Fruit fly (Drosophila melanogaster) whole organism, embryonic: Measurements from ENCODE around the gene Targ2.

ENCODE experiments used
- Adf1 ChIP-seq: fragments of 200-800 bp; sonication (Bioruptor generic); IDR thresholded peaks from 2 replicates; pipeline ENCODE4 v1.3.6; 2022; ENCODE audit warnings: missing biosample characterization, missing genetic modification characterization
- CG10147 ChIP-seq: fragments of 200-800 bp; sonication (Bioruptor generic); optimal IDR thresholded peaks from 2 replicates; lab custom pipeline; 2019; ENCODE audit warnings: missing biosample characterization, mild to moderate bottlenecking, missing genetic modification characterization, moderate library complexity
- CG10321 ChIP-seq: fragments of 200-800 bp; sonication (Bioruptor generic); IDR thresholded peaks from 2 replicates; pipeline ENCODE4 v1.3.6; 2022; ENCODE audit warnings: missing biosample characterization, missing genetic modification characterization
- CG10431 ChIP-seq: fragments of 200-800 bp; sonication (Bioruptor generic); optimal IDR thresholded peaks from 3 replicates; lab custom pipeline; 2018; ENCODE audit warnings: missing biosample characterization, mild to moderate bottlenecking, missing genetic modification characterization
- CG10979 ChIP-seq: fragments of 200-800 bp; sonication (Bioruptor generic); optimal IDR thresholded peaks from 2 replicates; lab custom pipeline; 2018; ENCODE audit warnings: missing biosample characterization, mild to moderate bottlenecking, missing genetic modification characterization, moderate library complexity
- CG11398 ChIP-seq: fragments of 200-800 bp; sonication (Bioruptor generic); optimal IDR thresholded peaks from 2 replicates; lab custom pipeline; 2016; ENCODE audit warnings: missing biosample characterization, missing genetic modification characterization
- CG1529 ChIP-seq: fragments of 200-800 bp; sonication (Bioruptor generic); optimal IDR thresholded peaks from 3 replicates; lab custom pipeline; 2018; ENCODE audit warnings: missing biosample characterization, missing genetic modification characterization
- CG1603 ChIP-seq: fragments of 200-800 bp; sonication (Bioruptor generic); optimal IDR thresholded peaks from 2 replicates; lab custom pipeline; 2019; ENCODE audit warnings: missing biosample characterization, mild to moderate bottlenecking, missing genetic modification characterization, moderate library complexity
- CG1647 ChIP-seq: fragments of 200-800 bp; sonication (Bioruptor generic); optimal IDR thresholded peaks from 3 replicates; lab custom pipeline; 2016; ENCODE audit warnings: missing biosample characterization, missing genetic modification characterization
- CG17385 ChIP-seq: fragments of 200-800 bp; sonication (Bioruptor generic); optimal IDR thresholded peaks from 3 replicates; lab custom pipeline; 2018; ENCODE audit warnings: missing biosample characterization, mild to moderate bottlenecking, missing genetic modification characterization
- CG17802 ChIP-seq: fragments of 200-800 bp; sonication (Bioruptor generic); optimal IDR thresholded peaks from 2 replicates; lab custom pipeline; 2018; ENCODE audit warnings: missing biosample characterization, mild to moderate bottlenecking, missing genetic modification characterization, moderate library complexity
- CG2129 ChIP-seq: fragments of 200-800 bp; sonication (Bioruptor generic); IDR thresholded peaks from 2 replicates; pipeline ENCODE4 v1.3.6; 2022; ENCODE audit warnings: missing biosample characterization, missing genetic modification characterization; ENCODE audit not compliant: partially characterized antibody
- CG2875 ChIP-seq: fragments of 200-800 bp; sonication (Bioruptor generic); optimal IDR thresholded peaks from 2 replicates; lab custom pipeline; 2017; ENCODE audit warnings: missing biosample characterization, mild to moderate bottlenecking, missing genetic modification characterization, missing genetic modification reagents
- CG32767 ChIP-seq: fragments of 200-800 bp; sonication (Bioruptor generic); IDR thresholded peaks from 2 replicates; pipeline ENCODE4 v1.3.6; 2022; ENCODE audit warnings: missing biosample characterization, missing genetic modification characterization
- CG32772 ChIP-seq: fragments of 200-800 bp; sonication (Bioruptor generic); IDR thresholded peaks from 2 replicates; pipeline ENCODE4 v1.3.6; 2022; ENCODE audit warnings: missing biosample characterization, missing genetic modification characterization
- CG33213 ChIP-seq: fragments of 200-800 bp; sonication (Bioruptor generic); optimal IDR thresholded peaks from 3 replicates; lab custom pipeline; 2016; ENCODE audit warnings: missing biosample characterization, missing genetic modification characterization
- CG34422 ChIP-seq: fragments of 200-800 bp; sonication (Bioruptor generic); IDR thresholded peaks from 3 replicates; pipeline ENCODE4 v1.3.6; 2022; ENCODE audit warnings: missing biosample characterization, missing genetic modification characterization
- CG9817 ChIP-seq: fragments of 200-800 bp; sonication (Bioruptor generic); optimal IDR thresholded peaks from 2 replicates; lab custom pipeline; 2018; ENCODE audit warnings: missing biosample characterization, mild to moderate bottlenecking, missing genetic modification characterization, moderate library complexity
- CHES-1-like ChIP-seq: fragments of 200-800 bp; sonication (Bioruptor generic); optimal IDR thresholded peaks from 2 replicates; lab custom pipeline; 2016; ENCODE audit warnings: missing biosample characterization, missing genetic modification characterization
- Lim3 ChIP-seq: fragments of 200-800 bp; sonication (Bioruptor generic); IDR thresholded peaks from 2 replicates; pipeline ENCODE4 v1.3.6; 2022; ENCODE audit warnings: missing biosample characterization, missing genetic modification characterization
- Opbp ChIP-seq: fragments of 200-800 bp; sonication (Bioruptor generic); IDR thresholded peaks from 3 replicates; pipeline ENCODE4 v1.3.6; 2022; ENCODE audit warnings: missing biosample characterization, missing genetic modification characterization; ENCODE audit not compliant: partially characterized antibody
- chinmo ChIP-seq: fragments of 200-800 bp; sonication (Bioruptor generic); IDR thresholded peaks from 4 replicates; pipeline ENCODE4 v1.3.6; 2022; ENCODE audit warnings: missing biosample characterization, missing genetic modification characterization; ENCODE audit not compliant: partially characterized antibody
- chm ChIP-seq: fragments of 200-800 bp; sonication (Bioruptor generic); IDR thresholded peaks from 2 replicates; pipeline ENCODE4 v1.3.6; 2022; ENCODE audit warnings: missing biosample characterization, missing genetic modification characterization
- dati ChIP-seq: fragments of 200-800 bp; sonication (Bioruptor generic); IDR thresholded peaks from 2 replicates; pipeline ENCODE4 v1.3.6; 2022; ENCODE audit warnings: missing biosample characterization, missing genetic modification characterization
- ewg ChIP-seq: fragments of 200-800 bp; sonication (Bioruptor generic); optimal IDR thresholded peaks from 3 replicates; lab custom pipeline; 2017; ENCODE audit warnings: mild to moderate bottlenecking, missing biosample characterization, missing genetic modification reagents, missing genetic modification characterization
- eyg ChIP-seq: fragments of 200-800 bp; sonication (Bioruptor generic); optimal IDR thresholded peaks from 3 replicates; lab custom pipeline; 2016; ENCODE audit warnings: missing biosample characterization, missing genetic modification characterization
- fd64A ChIP-seq: fragments of 200-800 bp; sonication (Bioruptor generic); optimal IDR thresholded peaks from 3 replicates; lab custom pipeline; 2018; ENCODE audit warnings: missing biosample characterization, mild to moderate bottlenecking, missing genetic modification characterization
- gce ChIP-seq: fragments of 200-800 bp; sonication (Bioruptor generic); IDR thresholded peaks from 3 replicates; pipeline ENCODE4 v1.3.6; 2022; ENCODE audit warnings: missing biosample characterization, missing genetic modification characterization
- grau ChIP-seq: fragments of 200-800 bp; optimal IDR thresholded peaks from 3 replicates; lab custom pipeline; 2019; ENCODE audit warnings: missing biosample characterization, mild to moderate bottlenecking, missing genetic modification characterization, moderate library complexity
- ham ChIP-seq: fragments of 200-800 bp; sonication (Bioruptor generic); IDR thresholded peaks from 2 replicates; pipeline ENCODE4 v1.3.6; 2022; ENCODE audit warnings: missing biosample characterization, missing genetic modification characterization
- her ChIP-seq: fragments of 200-800 bp; sonication (Bioruptor generic); optimal IDR thresholded peaks from 2 replicates; lab custom pipeline; 2016; ENCODE audit warnings: missing biosample characterization, missing genetic modification characterization
- hkb ChIP-seq, 2 experiments: fragments of 200-800 bp in 1 of 2; fragments of >200 bp in 1 of 2; sonication (Bioruptor generic) in 1 of 2; IDR thresholded peaks in 1 of 2; optimal IDR thresholded peaks in 1 of 2; 2 replicates each; pipeline versions ENCODE4 v1.3.6 to Lab custom; 2017 to 2022; ENCODE audit warnings: missing biosample characterization in 1 of 2, missing genetic modification characterization in 1 of 2
- knrl ChIP-seq: fragments of 200-800 bp; sonication (Bioruptor generic); IDR thresholded peaks from 3 replicates; pipeline ENCODE4 v1.3.6; 2022; ENCODE audit warnings: missing biosample characterization, missing genetic modification characterization; ENCODE audit not compliant: partially characterized antibody
- nerfin-1 ChIP-seq: fragments of 200-800 bp; sonication (Bioruptor generic); optimal IDR thresholded peaks from 3 replicates; lab custom pipeline; 2019; ENCODE audit warnings: missing biosample characterization, mild to moderate bottlenecking, missing genetic modification characterization, moderate library complexity
- nom ChIP-seq: fragments of 200-800 bp; sonication (Bioruptor generic); optimal IDR thresholded peaks from 2 replicates; lab custom pipeline; 2017; ENCODE audit warnings: missing biosample characterization, missing genetic modification characterization, mild to moderate bottlenecking, moderate library complexity, missing genetic modification reagents
- otp ChIP-seq: fragments of 200-800 bp; sonication (Bioruptor generic); IDR thresholded peaks from 3 replicates; pipeline ENCODE4, ENCODE4 v1.3.6; 2022; ENCODE audit warnings: missing biosample characterization, missing genetic modification characterization
- pan ChIP-seq, 4 experiments: fragments of >200 bp in 3 of 4; fragments of 200-800 bp in 1 of 4; sonication (Bioruptor generic) in 1 of 4; optimal IDR thresholded peaks in 3 of 4; IDR thresholded peaks in 1 of 4; 2 replicates each; pipeline versions ENCODE4 v1.3.6 to Lab custom; 2017 to 2022; ENCODE audit warnings: missing biosample characterization in 2 of 4, missing genetic modification characterization in 2 of 4, mixed read lengths in 1 of 4
- phol ChIP-seq: fragments of 200-800 bp; sonication (Bioruptor generic); optimal IDR thresholded peaks from 3 replicates; lab custom pipeline; 2018; ENCODE audit warnings: missing biosample characterization, mild to moderate bottlenecking, missing genetic modification characterization, moderate library complexity
- prd ChIP-seq, 3 experiments: fragments of >200 bp in 2 of 3; fragments of 200-800 bp in 1 of 3; sonication (Bioruptor generic) in 1 of 3; optimal IDR thresholded peaks in 2 of 3; IDR thresholded peaks in 1 of 3; 2 replicates in 2 of 3; 3 replicates in 1 of 3; pipeline versions ENCODE4 v1.3.6 to Lab custom; 2017 to 2022; ENCODE audit warnings: missing biosample characterization in 1 of 3, missing genetic modification characterization in 1 of 3
- sc ChIP-seq, 3 experiments: fragments of >200 bp in 2 of 3; fragments of 200-800 bp in 1 of 3; sonication (Bioruptor generic) in 1 of 3; optimal IDR thresholded peaks; 2 replicates in 2 of 3; 3 replicates in 1 of 3; lab custom pipeline; 2017; ENCODE audit warnings: mild to moderate bottlenecking in 1 of 3, missing biosample characterization in 1 of 3, missing genetic modification characterization in 1 of 3, missing genetic modification reagents in 1 of 3
- sqz ChIP-seq: fragments of 200-800 bp; sonication (Bioruptor generic); optimal IDR thresholded peaks from 3 replicates; lab custom pipeline; 2018; ENCODE audit warnings: missing biosample characterization, mild to moderate bottlenecking, missing genetic modification characterization
- ssp ChIP-seq: fragments of 200-800 bp; sonication (Bioruptor generic); IDR thresholded peaks from 2 replicates; pipeline ENCODE4 v1.3.6; 2022; ENCODE audit warnings: missing biosample characterization, missing genetic modification characterization
- tin ChIP-seq: fragments of 200-800 bp; sonication (Bioruptor generic); optimal IDR thresholded peaks from 3 replicates; lab custom pipeline; 2016; ENCODE audit warnings: missing biosample characterization, missing genetic modification characterization
- tna ChIP-seq: fragments of 200-800 bp; sonication (Bioruptor generic); IDR thresholded peaks from 2 replicates; pipeline ENCODE4 v1.3.6; 2022; ENCODE audit warnings: missing biosample characterization, missing genetic modification characterization; ENCODE audit not compliant: partially characterized antibody
- vnd ChIP-seq: fragments of 200-800 bp; sonication (Bioruptor generic); IDR thresholded peaks from 3 replicates; pipeline ENCODE4 v1.3.6; 2022; ENCODE audit warnings: missing biosample characterization, missing genetic modification characterization; ENCODE audit not compliant: partially characterized antibody
- vvl ChIP-seq: fragments of 200-800 bp; sonication (Bioruptor generic); IDR thresholded peaks from 2 replicates; pipeline ENCODE4 v1.3.6; 2022; ENCODE audit warnings: missing biosample characterization, missing genetic modification characterization

Targ2 gene

DNA sequence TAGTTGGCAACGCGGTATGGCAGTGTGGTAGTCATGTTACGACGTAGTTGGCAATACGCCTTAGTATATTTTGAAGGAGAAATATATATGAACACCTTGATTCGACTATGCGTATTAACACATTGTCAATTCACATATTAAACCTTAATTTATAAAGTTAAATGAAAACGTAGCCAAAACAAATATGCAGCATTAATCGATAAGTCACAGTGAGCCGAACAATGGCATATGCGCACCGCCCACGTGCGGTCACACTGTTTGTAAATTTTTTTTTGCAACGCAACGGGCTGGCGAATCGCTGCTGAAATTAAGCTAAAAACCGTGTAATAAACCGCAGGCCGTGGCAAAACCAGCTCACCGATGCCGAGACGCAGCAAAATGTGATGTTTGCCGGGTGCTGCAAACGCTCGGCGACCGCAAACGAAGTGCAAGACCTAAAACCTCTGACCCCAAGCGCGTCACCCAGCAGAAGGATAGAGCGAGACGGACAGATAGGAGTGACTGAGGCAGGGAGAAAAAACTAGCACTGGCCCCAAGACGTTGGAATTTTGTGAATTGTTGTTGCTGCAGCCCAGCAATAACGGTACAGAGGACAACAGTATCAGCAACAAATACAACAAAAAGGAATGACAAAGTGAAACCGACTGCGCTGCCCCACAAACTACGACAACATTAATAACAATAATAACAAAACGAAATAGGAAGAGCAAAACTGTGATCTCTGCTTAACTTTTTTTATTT is 27.3 kb downstream of the Targ2 start:
- TF ChIP-seq hkb (optimal IDR thresholded peaks at IDR 0.05; lab: Kevin White, UChicago) (peak; percentile 70), hkb (GFP tag; IDR thresholded peaks at IDR 0.05; lab: Robert Waterston, UW) (no peak), dati (GFP tag; lab: Robert Waterston, UW) (no peak), grau (tag; lab: Kevin White, UChicago) (peak; percentile 12), CG32767 (GFP tag; lab: Robert Waterston, UW) (0 out of 2 replicates have a peak, but pooled peaks have one; percentile 45), Opbp (GFP tag; lab: Robert Waterston, UW) (peak; percentile 22; the same call in 1 of the 3 replicates), pan (optimal IDR thresholded peaks at IDR 0.05; lab: Kevin White, UChicago) (no peak), pan (GFP tag; optimal IDR thresholded peaks at IDR 0.05 in 1 of 2, IDR thresholded peaks at IDR 0.05 in 1 of 2) (no peak), CG10979 (no peak), CG17385 (no peak), CHES-1-like (GFP tag; lab: Kevin White, UChicago) (peak; percentile 24), Adf1 (GFP tag; lab: Robert Waterston, UW) (peak; percentile 35; the same call in 1 of the 2 replicates), ham (GFP tag; lab: Robert Waterston, UW) (no peak), CG17802 (tag; lab: Kevin White, UChicago) (no peak), ssp (peak; percentile 50), CG9817 (tag; lab: Kevin White, UChicago) (no peak), chm (peak; percentile 56; the same call in 1 of the 2 replicates), CG1529 (GFP tag; lab: Kevin White, UChicago) (no peak), eyg (no peak), vvl (no peak), nerfin-1 (tag; lab: Kevin White, UChicago) (peak; percentile 50), CG1603 (tag; lab: Kevin White, UChicago) (peak; percentile 81), nom (GFP tag; lab: Kevin White, UChicago) (peak; percentile 11), CG2129 (peak; percentile 11; the same call in 1 of the 2 replicates), tna (peak; percentile 13; the same call in 1 of the 2 replicates), sc (optimal IDR thresholded peaks at IDR 0.05; lab: Kevin White, UChicago) (no peak), sc (GFP tag; optimal IDR thresholded peaks at IDR 0.05; lab: Kevin White, UChicago) (no peak), Lim3 (no peak), knrl (GFP tag; lab: Robert Waterston, UW) (peak; percentile 58), phol (peak; percentile 65), gce (GFP tag; lab: Robert Waterston, UW) (no peak), CG10147 (GFP tag; lab: Kevin White, UChicago) (peak; percentile 6), CG33213 (GFP tag; lab: Kevin White, UChicago) (peak; percentile 39), sqz (GFP tag; lab: Kevin White, UChicago) (peak; percentile 85), CG2875 (GFP tag; lab: Kevin White, UChicago) (no peak), otp (GFP tag; lab: Robert Waterston, UW) (no peak), CG10321 (0 out of 2 replicates have a peak, but pooled peaks have one; percentile 24), her (no peak), CG34422 (GFP tag; lab: Robert Waterston, UW) (peak; percentile 83; the same call in 1 of the 3 replicates), CG10431 (no peak), chinmo (GFP tag; lab: Robert Waterston, UW) (no peak), prd (optimal IDR thresholded peaks at IDR 0.05; lab: Kevin White, UChicago) (no peak), prd (GFP tag; IDR thresholded peaks at IDR 0.05; lab: Robert Waterston, UW) (0 out of 3 replicates have a peak, but pooled peaks have one; percentile 4), vnd (GFP tag; lab: Robert Waterston, UW) (0 out of 3 replicates have a peak, but pooled peaks have one; percentile 29), CG1647 (no peak), CG11398 (no peak), CG32772 (peak; percentile 76), ewg (GFP tag; lab: Kevin White, UChicago) (peak; percentile 38), tin (GFP tag; lab: Kevin White, UChicago) (no peak), fd64A (no peak)
